Worm (Caenorhabditis elegans) whole organism, young adult: ENCODE measurements around the gene ctsa-1.1.
A peak's percentile ranks its signal among the peaks of the same experiment; 100 is the strongest.

Source experiments
- B0019.2 ChIP-seq: fragments of 200-800 bp; sonication (Bioruptor generic); conservative IDR thresholded peaks from 2 replicates; pipeline ENCODE4 v1.3.6; 2022; ENCODE audit warnings: missing genetic modification reagents, missing genetic modification characterization, missing compliant biosample characterization
- B0035.1 ChIP-seq: sonication (generic microtip); optimal IDR thresholded peaks from 2 replicates; lab custom pipeline; 2016; ENCODE audit warnings: missing genetic modification characterization, mild to moderate bottlenecking, missing compliant biosample characterization, missing genotype, missing genetic modification reagents
- B0261.1 ChIP-seq: sonication (generic microtip); optimal IDR thresholded peaks from 2 replicates; lab custom pipeline; 2016; ENCODE audit warnings: mild to moderate bottlenecking, missing genetic modification characterization, moderate library complexity, missing compliant biosample characterization
- D2030.7 ChIP-seq: fragments of 200-800 bp; sonication (Bioruptor generic); IDR thresholded peaks from 2 replicates; pipeline ENCODE4 v1.3.6; 2022; ENCODE audit warnings: missing genetic modification reagents, missing genetic modification characterization, missing compliant biosample characterization
- F10E7.11 ChIP-seq: sonication (generic microtip); optimal IDR thresholded peaks from 2 replicates; lab custom pipeline; 2017; ENCODE audit warnings: mild to moderate bottlenecking, missing genetic modification characterization, moderate library complexity, missing compliant biosample characterization
- F23B12.7 ChIP-seq: sonication (generic microtip); optimal IDR thresholded peaks from 2 replicates; lab custom pipeline; 2017; ENCODE audit warnings: missing genetic modification characterization, mild to moderate bottlenecking, missing compliant biosample characterization, antibody characterized with exemption, moderate library complexity; ENCODE audit not compliant: insufficient read depth
- F33H1.4 ChIP-seq: fragments of 200-800 bp; sonication (Bioruptor generic); IDR thresholded peaks from 2 replicates; pipeline ENCODE4 v1.3.6; 2022; ENCODE audit warnings: missing genetic modification reagents, missing genetic modification characterization, missing compliant biosample characterization
- F49E8.2 ChIP-seq: sonication (generic microtip); optimal IDR thresholded peaks from 3 replicates; lab custom pipeline; 2017; ENCODE audit warnings: missing genetic modification characterization, mild to moderate bottlenecking, missing compliant biosample characterization, antibody characterized with exemption, moderate library complexity; ENCODE audit not compliant: insufficient read depth
- F52B5.7 ChIP-seq: sonication (generic microtip); optimal IDR thresholded peaks from 2 replicates; lab custom pipeline; 2016; ENCODE audit warnings: mild to moderate bottlenecking, missing genetic modification characterization, missing compliant biosample characterization
- F57C9.4 ChIP-seq: sonication (generic microtip); optimal IDR thresholded peaks from 2 replicates; lab custom pipeline; 2017; ENCODE audit warnings: mild to moderate bottlenecking, missing genetic modification characterization, missing compliant biosample characterization
- Y53F4B.3 ChIP-seq: fragments of 200-800 bp; sonication (Bioruptor generic); IDR thresholded peaks from 2 replicates; pipeline ENCODE4 v1.3.6; 2022; ENCODE audit warnings: missing genetic modification reagents, missing genetic modification characterization, missing compliant biosample characterization
- Y56A3A.18 ChIP-seq: fragments of 200-800 bp; sonication (Bioruptor generic); IDR thresholded peaks from 2 replicates; pipeline ENCODE4 v1.3.6; 2022; ENCODE audit warnings: missing genetic modification reagents, missing genetic modification characterization, missing compliant biosample characterization
- akir-1 ChIP-seq: fragments of 200-800 bp; sonication (Bioruptor generic); optimal IDR thresholded peaks from 2 replicates; lab custom pipeline; 2018; ENCODE audit warnings: mild to moderate bottlenecking, missing genetic modification characterization, moderate library complexity, missing compliant biosample characterization
- aptf-2 ChIP-seq: fragments of 200-800 bp; sonication (Bioruptor generic); conservative IDR thresholded peaks from 2 replicates; pipeline ENCODE4 v1.3.6; 2022; ENCODE audit warnings: missing genetic modification reagents, missing genetic modification characterization, missing compliant biosample characterization
- atf-7 ChIP-seq: sonication (generic microtip); optimal IDR thresholded peaks from 2 replicates; lab custom pipeline; 2017; ENCODE audit warnings: mild to moderate bottlenecking, missing genetic modification characterization, missing compliant biosample characterization
- attf-3 ChIP-seq: fragments of 200-800 bp; sonication (Bioruptor generic); conservative IDR thresholded peaks from 2 replicates; pipeline ENCODE4 v1.3.6; 2022; ENCODE audit warnings: missing genetic modification reagents, missing genetic modification characterization, missing compliant biosample characterization
- bed-1 ChIP-seq: fragments of 200-800 bp; sonication (Bioruptor generic); IDR thresholded peaks from 2 replicates; pipeline ENCODE4 v1.3.6; 2022; ENCODE audit warnings: missing genetic modification reagents, missing genetic modification characterization, missing compliant biosample characterization
- bed-2 ChIP-seq: fragments of 200-800 bp; sonication (Bioruptor generic); IDR thresholded peaks from 2 replicates; pipeline ENCODE4 v1.3.6; 2022; ENCODE audit warnings: missing genetic modification reagents, missing genetic modification characterization, missing compliant biosample characterization
- ceh-40 ChIP-seq: fragments of 200-800 bp; sonication (Bioruptor generic); IDR thresholded peaks from 2 replicates; pipeline ENCODE4 v1.3.6; 2022; ENCODE audit warnings: missing genetic modification characterization, missing compliant biosample characterization
- ceh-58 ChIP-seq: fragments of 200-800 bp; sonication (Bioruptor generic); IDR thresholded peaks from 2 replicates; pipeline ENCODE4 v1.3.6; 2022; ENCODE audit warnings: missing genetic modification characterization, missing compliant biosample characterization
- die-1 ChIP-seq: sonication (generic microtip); optimal IDR thresholded peaks from 2 replicates; lab custom pipeline; 2016; ENCODE audit warnings: missing genotype, mild to moderate bottlenecking, missing genetic modification characterization, missing compliant biosample characterization
- dox-1 ChIP-seq: fragments of 200-800 bp; sonication (Bioruptor generic); IDR thresholded peaks from 2 replicates; pipeline ENCODE4 v1.3.6; 2022; ENCODE audit warnings: missing genetic modification reagents, missing genetic modification characterization, missing compliant biosample characterization
- dpl-1 ChIP-seq: fragments of 150-350 bp; optimal IDR thresholded peaks from 2 replicates; lab custom pipeline; 2014; ENCODE audit warnings: missing biosample characterization, missing genetic modification reagents, missing genetic modification characterization
- efl-1 ChIP-seq: fragments of 150-350 bp; optimal IDR thresholded peaks from 2 replicates; lab custom pipeline; 2014; ENCODE audit warnings: missing biosample characterization, missing genetic modification reagents, missing genetic modification characterization
- egrh-3 ChIP-seq: fragments of 200-800 bp; sonication (Bioruptor generic); IDR thresholded peaks from 2 replicates; pipeline ENCODE4 v1.3.6; 2022; ENCODE audit warnings: missing genetic modification reagents, missing genetic modification characterization, missing compliant biosample characterization
- ekl-4 ChIP-seq: fragments of 200-800 bp; sonication (Bioruptor generic); IDR thresholded peaks from 2 replicates; pipeline ENCODE4 v1.3.6; 2022; ENCODE audit warnings: missing genetic modification reagents, missing genetic modification characterization, missing compliant biosample characterization
- hlh-26 ChIP-seq: fragments of 200-800 bp; sonication (Bioruptor generic); conservative IDR thresholded peaks from 2 replicates; pipeline ENCODE4 v1.3.6; 2022; ENCODE audit warnings: missing genetic modification reagents, missing genetic modification characterization, missing compliant biosample characterization
- hmg-1.2 ChIP-seq: fragments of 200-800 bp; sonication (Bioruptor generic); IDR thresholded peaks from 2 replicates; pipeline ENCODE4 v1.3.6; 2022; ENCODE audit warnings: missing genetic modification reagents, missing genetic modification characterization, missing compliant biosample characterization
- lin-26 ChIP-seq: fragments of 200-800 bp; sonication (Bioruptor generic); IDR thresholded peaks from 2 replicates; pipeline ENCODE4 v1.3.6; 2022; ENCODE audit warnings: missing genetic modification reagents, missing genetic modification characterization, missing compliant biosample characterization
- lin-35 ChIP-seq, 3 experiments: fragments of 150-350 bp in 2 of 3; sonication (generic microtip) in 1 of 3; optimal IDR thresholded peaks; 2 replicates each; lab custom pipeline; 2014 to 2018; ENCODE audit warnings: missing biosample characterization in 3 of 3, missing genetic modification characterization in 3 of 3, missing genetic modification reagents in 3 of 3
- madf-10 ChIP-seq: sonication (generic microtip); optimal IDR thresholded peaks from 2 replicates; lab custom pipeline; 2016; ENCODE audit warnings: mild to moderate bottlenecking, missing genetic modification characterization, missing compliant biosample characterization
- nfya-2 ChIP-seq: fragments of 200-800 bp; sonication (Bioruptor generic); IDR thresholded peaks from 2 replicates; pipeline ENCODE4 v1.3.6; 2022; ENCODE audit warnings: missing genetic modification reagents, missing genetic modification characterization, missing compliant biosample characterization
- nhr-120 ChIP-seq: fragments of 200-800 bp; sonication (Bioruptor generic); IDR thresholded peaks from 2 replicates; pipeline ENCODE4 v1.3.6; 2022; ENCODE audit warnings: missing genetic modification characterization, missing compliant biosample characterization
- nhr-179 ChIP-seq: sonication (generic microtip); optimal IDR thresholded peaks from 2 replicates; lab custom pipeline; 2016; ENCODE audit warnings: mild to moderate bottlenecking, missing genetic modification characterization, missing compliant biosample characterization
- nhr-27 ChIP-seq: fragments of 200-800 bp; sonication (Bioruptor generic); optimal IDR thresholded peaks from 2 replicates; lab custom pipeline; 2018; ENCODE audit warnings: mild to moderate bottlenecking, missing genetic modification characterization, moderate library complexity, missing compliant biosample characterization
- nhr-90 ChIP-seq: sonication (generic microtip); optimal IDR thresholded peaks from 2 replicates; lab custom pipeline; 2016; ENCODE audit warnings: missing genotype, mild to moderate bottlenecking, missing genetic modification characterization, missing compliant biosample characterization
- pha-4 ChIP-seq: fragments of 150-350 bp; sonication (generic microtip); optimal IDR thresholded peaks from 2 replicates; lab custom pipeline; 2014; ENCODE audit warnings: missing biosample characterization, missing genetic modification reagents, missing genetic modification characterization
- repo-1 ChIP-seq: sonication (generic microtip); optimal IDR thresholded peaks from 2 replicates; lab custom pipeline; 2017; ENCODE audit warnings: mild to moderate bottlenecking, missing genetic modification characterization, missing compliant biosample characterization
- sdz-38 ChIP-seq: sonication (generic microtip); optimal IDR thresholded peaks from 2 replicates; lab custom pipeline; 2016; ENCODE audit warnings: missing genotype, missing genetic modification characterization, missing compliant biosample characterization
- sea-2 ChIP-seq: fragments of 200-800 bp; sonication (Bioruptor generic); IDR thresholded peaks from 2 replicates; pipeline ENCODE4 v1.3.6; 2022; ENCODE audit warnings: missing genetic modification characterization, missing compliant biosample characterization
- snpc-1.1 ChIP-seq: sonication (generic microtip); optimal IDR thresholded peaks from 2 replicates; lab custom pipeline; 2017; ENCODE audit warnings: missing genetic modification characterization, mild to moderate bottlenecking, missing compliant biosample characterization, antibody characterized with exemption, moderate library complexity, missing genotype, missing genetic modification reagents; ENCODE audit not compliant: insufficient read depth
- snpc-1.3 ChIP-seq: sonication (generic microtip); optimal IDR thresholded peaks from 2 replicates; lab custom pipeline; 2017; ENCODE audit warnings: missing genetic modification characterization, mild to moderate bottlenecking, missing compliant biosample characterization, antibody characterized with exemption, moderate library complexity, missing genotype, missing genetic modification reagents; ENCODE audit not compliant: insufficient read depth
- snpc-3.4 ChIP-seq: sonication (generic microtip); optimal IDR thresholded peaks from 2 replicates; lab custom pipeline; 2017; ENCODE audit warnings: missing genetic modification characterization, mild to moderate bottlenecking, missing compliant biosample characterization, antibody characterized with exemption, moderate library complexity, missing genotype, missing genetic modification reagents
- tbp1 ChIP-seq: fragments of 200-800 bp; sonication (Bioruptor generic); optimal IDR thresholded peaks from 2 replicates; lab custom pipeline; 2018; ENCODE audit warnings: mild to moderate bottlenecking, missing genetic modification characterization, missing compliant biosample characterization
- xnd-1 ChIP-seq: sonication (generic microtip); optimal IDR thresholded peaks from 2 replicates; lab custom pipeline; 2016; ENCODE audit warnings: missing genotype, missing genetic modification reagents, missing genetic modification characterization, missing compliant biosample characterization
- zfh-2 ChIP-seq: fragments of 200-800 bp; sonication (Bioruptor generic); conservative IDR thresholded peaks from 2 replicates; pipeline ENCODE4 v1.3.6; 2022; ENCODE audit warnings: missing genetic modification reagents, missing genetic modification characterization, missing compliant biosample characterization
- ztf-22 ChIP-seq: fragments of 200-800 bp; sonication (Bioruptor generic); optimal IDR thresholded peaks from 2 replicates; lab custom pipeline; 2018; ENCODE audit warnings: mild to moderate bottlenecking, missing genetic modification characterization, moderate library complexity, missing compliant biosample characterization
- ztf-25 ChIP-seq: fragments of 200-800 bp; sonication (Bioruptor generic); IDR thresholded peaks from 2 replicates; pipeline ENCODE4 v1.3.6; 2022; ENCODE audit warnings: missing genetic modification reagents, missing genetic modification characterization, missing compliant biosample characterization

ctsa-1.1 gene

DNA sequence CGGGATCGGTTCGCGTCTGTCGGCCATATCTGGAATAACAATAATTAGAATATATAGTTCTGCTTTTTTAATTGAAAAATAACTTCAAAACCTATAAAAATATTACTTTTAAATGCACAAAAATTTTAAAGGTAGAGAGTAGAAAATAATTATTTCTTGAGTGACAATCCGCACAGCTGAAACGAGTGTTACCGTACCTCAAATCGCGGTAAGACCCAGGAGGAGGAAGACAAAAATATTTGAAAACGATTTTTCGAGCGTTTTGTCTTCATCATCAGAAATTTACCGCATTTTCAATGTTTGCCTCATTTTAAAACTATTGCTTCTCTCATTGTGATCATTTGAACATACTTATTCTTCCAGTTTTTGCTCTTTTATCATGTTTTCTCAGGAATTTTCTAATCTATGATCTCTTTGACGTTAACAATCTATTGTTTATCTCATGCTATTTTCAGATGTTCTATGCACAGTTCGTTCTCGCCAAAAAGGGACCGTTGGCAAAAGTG is 39.1 kb upstream of the ctsa-1.1 start, which contains the start of the genes rpn-5 and scc-1 (continued):
- TF ChIP-seq tbp1 (GFP tag; lab: Kevin White, UChicago) = peak; percentile 19
- no peak for TF ChIP-seq Y56A3A.18
- TF ChIP-seq sdz-38 (tag; lab: Kevin White, UChicago) = no peak
- TF ChIP-seq hmg-1.2 (GFP tag; lab: Robert Waterston, UW) = peak; percentile 26; the same call in 1 of the 2 replicates
- peak; percentile 60 for TF ChIP-seq xnd-1
- TF ChIP-seq F10E7.11 = no peak
- no peak for TF ChIP-seq B0035.1
- no peak for TF ChIP-seq F57C9.4 (tag; lab: Kevin White, UChicago)
- no peak for TF ChIP-seq ceh-40
- no peak for TF ChIP-seq bed-1
- no peak for TF ChIP-seq repo-1 (tag; lab: Kevin White, UChicago)
- TF ChIP-seq nhr-90 (tag; lab: Kevin White, UChicago) = no peak
- TF ChIP-seq madf-10 = no peak
- TF ChIP-seq snpc-1.1 = peak; percentile 2
- TF ChIP-seq nhr-120 (GFP tag; lab: Robert Waterston, UW) = no peak
- TF ChIP-seq egrh-3 (GFP tag; lab: Robert Waterston, UW) = no peak
- no peak for TF ChIP-seq nfya-2 (GFP tag; lab: Robert Waterston, UW)
- TF ChIP-seq ceh-58 = no peak
- no peak for TF ChIP-seq attf-3 (GFP tag; lab: Robert Waterston, UW)
- peak; percentile 61 for TF ChIP-seq D2030.7 (GFP tag; lab: Robert Waterston, UW)
- TF ChIP-seq Y53F4B.3 (GFP tag; lab: Robert Waterston, UW) = no peak
- TF ChIP-seq hlh-26 = no peak
- peak; percentile 22 for TF ChIP-seq dpl-1 (GFP tag; lab: Kevin White, UChicago)
- no peak for TF ChIP-seq sea-2 (GFP tag; lab: Robert Waterston, UW)
- peak; percentile 54 for TF ChIP-seq pha-4
- peak; percentile 76 for TF ChIP-seq efl-1 (GFP tag; lab: Kevin White, UChicago)
- peak; percentile 43 for TF ChIP-seq snpc-3.4
- TF ChIP-seq F49E8.2 (tag; lab: Kevin White, UChicago) = peak; percentile 49
- peak; percentile 32; the same call in 1 of the 2 replicates for TF ChIP-seq dox-1
- TF ChIP-seq aptf-2 (GFP tag; lab: Robert Waterston, UW) = no peak
- no peak for TF ChIP-seq ztf-25 (GFP tag; lab: Robert Waterston, UW)
- no peak for TF ChIP-seq F52B5.7 (tag; lab: Kevin White, UChicago)
- peak; percentile 6 for TF ChIP-seq snpc-1.3 (tag; lab: Kevin White, UChicago)
- TF ChIP-seq zfh-2 (GFP tag; lab: Robert Waterston, UW) = no peak
- TF ChIP-seq lin-35 (GFP tag; optimal IDR thresholded peaks at IDR 0.05; lab: Kevin White, UChicago) = peak in 1 of 3 experiments; percentile 80
- TF ChIP-seq akir-1 (GFP tag; lab: Kevin White, UChicago) = no peak
- TF ChIP-seq F23B12.7 (tag; lab: Kevin White, UChicago) = peak; percentile 72
- no peak for TF ChIP-seq B0019.2
- no peak for TF ChIP-seq B0261.1 (tag; lab: Kevin White, UChicago)
- no peak for TF ChIP-seq bed-2
- no peak for TF ChIP-seq lin-26 (GFP tag; lab: Robert Waterston, UW)
- no peak for TF ChIP-seq nhr-27 (tag; lab: Kevin White, UChicago)
- no peak for TF ChIP-seq atf-7 (tag; lab: Kevin White, UChicago)
- no peak for TF ChIP-seq ekl-4 (GFP tag; lab: Robert Waterston, UW)
- no peak for TF ChIP-seq ztf-22
- TF ChIP-seq nhr-179 = no peak
- TF ChIP-seq die-1 (tag; lab: Kevin White, UChicago) = no peak
- TF ChIP-seq F33H1.4 (GFP tag; lab: Robert Waterston, UW) = peak; percentile 92
